Worm (Caenorhabditis elegans) whole organism, young adult: ENCODE data around the gene maa-1.
A peak's percentile ranks its signal among the peaks of the same experiment; 100 is the strongest.

Source experiments
- B0035.1 ChIP-seq: sonication (generic microtip); optimal IDR thresholded peaks from 2 replicates; lab custom pipeline; 2016; ENCODE audit warnings: missing genetic modification characterization, mild to moderate bottlenecking, missing compliant biosample characterization, missing genotype, missing genetic modification reagents
- C06A6.2 ChIP-seq: fragments of 200-800 bp; sonication (Bioruptor generic); conservative IDR thresholded peaks from 2 replicates; pipeline ENCODE4 v1.3.6; 2022; ENCODE audit warnings: missing genetic modification characterization, missing compliant biosample characterization
- F33H1.4 ChIP-seq: fragments of 200-800 bp; sonication (Bioruptor generic); IDR thresholded peaks from 2 replicates; pipeline ENCODE4 v1.3.6; 2022; ENCODE audit warnings: missing genetic modification reagents, missing genetic modification characterization, missing compliant biosample characterization
- F37B4.10 ChIP-seq: fragments of 200-800 bp; sonication (Bioruptor generic); IDR thresholded peaks from 2 replicates; pipeline ENCODE4 v1.3.6; 2022; ENCODE audit warnings: missing genetic modification characterization, missing compliant biosample characterization
- F49E8.2 ChIP-seq: sonication (generic microtip); optimal IDR thresholded peaks from 3 replicates; lab custom pipeline; 2017; ENCODE audit warnings: missing genetic modification characterization, mild to moderate bottlenecking, missing compliant biosample characterization, antibody characterized with exemption, moderate library complexity; ENCODE audit not compliant: insufficient read depth
- F52B5.7 ChIP-seq: sonication (generic microtip); optimal IDR thresholded peaks from 2 replicates; lab custom pipeline; 2016; ENCODE audit warnings: mild to moderate bottlenecking, missing genetic modification characterization, missing compliant biosample characterization
- F55B11.4 ChIP-seq: sonication (generic microtip); optimal IDR thresholded peaks from 2 replicates; lab custom pipeline; 2016; ENCODE audit warnings: missing compliant biosample characterization, missing genetic modification characterization, borderline replicate concordance; ENCODE audit not compliant: insufficient read depth
- F57C9.4 ChIP-seq: sonication (generic microtip); optimal IDR thresholded peaks from 2 replicates; lab custom pipeline; 2017; ENCODE audit warnings: mild to moderate bottlenecking, missing genetic modification characterization, missing compliant biosample characterization
- K11D2.4 ChIP-seq: fragments of 200-800 bp; sonication (Bioruptor generic); IDR thresholded peaks from 2 replicates; pipeline ENCODE4 v1.3.6; 2022; ENCODE audit warnings: missing genetic modification reagents, missing genetic modification characterization, missing compliant biosample characterization
- K12H6.12 ChIP-seq: fragments of 200-800 bp; sonication (Bioruptor generic); optimal IDR thresholded peaks from 2 replicates; lab custom pipeline; 2018; ENCODE audit warnings: mild to moderate bottlenecking, missing genetic modification characterization, missing compliant biosample characterization
- Y67H2A.10 ChIP-seq: fragments of 200-800 bp; sonication (Bioruptor generic); conservative IDR thresholded peaks from 2 replicates; pipeline ENCODE4 v1.3.6; 2022; ENCODE audit warnings: missing genetic modification reagents, missing genetic modification characterization, missing compliant biosample characterization
- Y95B8A.8 ChIP-seq: fragments of 200-800 bp; sonication (Bioruptor generic); IDR thresholded peaks from 2 replicates; pipeline ENCODE4 v1.3.6; 2022; ENCODE audit warnings: missing genetic modification reagents, missing genetic modification characterization, missing compliant biosample characterization
- attf-3 ChIP-seq: fragments of 200-800 bp; sonication (Bioruptor generic); conservative IDR thresholded peaks from 2 replicates; pipeline ENCODE4 v1.3.6; 2022; ENCODE audit warnings: missing genetic modification reagents, missing genetic modification characterization, missing compliant biosample characterization
- attf-5 ChIP-seq: fragments of 200-800 bp; sonication (Bioruptor generic); optimal IDR thresholded peaks from 2 replicates; lab custom pipeline; 2018; ENCODE audit warnings: mild to moderate bottlenecking, missing genetic modification characterization, missing compliant biosample characterization
- bed-1 ChIP-seq: fragments of 200-800 bp; sonication (Bioruptor generic); IDR thresholded peaks from 2 replicates; pipeline ENCODE4 v1.3.6; 2022; ENCODE audit warnings: missing genetic modification reagents, missing genetic modification characterization, missing compliant biosample characterization
- bed-2 ChIP-seq: fragments of 200-800 bp; sonication (Bioruptor generic); IDR thresholded peaks from 2 replicates; pipeline ENCODE4 v1.3.6; 2022; ENCODE audit warnings: missing genetic modification reagents, missing genetic modification characterization, missing compliant biosample characterization
- ceh-27 ChIP-seq: fragments of 200-800 bp; sonication (Bioruptor generic); optimal IDR thresholded peaks from 2 replicates; lab custom pipeline; 2018; ENCODE audit warnings: mild to moderate bottlenecking, missing genetic modification characterization, moderate library complexity, missing compliant biosample characterization
- die-1 ChIP-seq: sonication (generic microtip); optimal IDR thresholded peaks from 2 replicates; lab custom pipeline; 2016; ENCODE audit warnings: missing genotype, mild to moderate bottlenecking, missing genetic modification characterization, missing compliant biosample characterization
- dpl-1 ChIP-seq: fragments of 150-350 bp; optimal IDR thresholded peaks from 2 replicates; lab custom pipeline; 2014; ENCODE audit warnings: missing biosample characterization, missing genetic modification reagents, missing genetic modification characterization
- efl-1 ChIP-seq: fragments of 150-350 bp; optimal IDR thresholded peaks from 2 replicates; lab custom pipeline; 2014; ENCODE audit warnings: missing biosample characterization, missing genetic modification reagents, missing genetic modification characterization
- egl-18 ChIP-seq: fragments of 200-800 bp; sonication (Bioruptor generic); IDR thresholded peaks from 2 replicates; pipeline ENCODE4 v1.3.6; 2022; ENCODE audit warnings: missing genetic modification reagents, missing genetic modification characterization, missing compliant biosample characterization
- egl-44 ChIP-seq: fragments of 200-800 bp; sonication (Bioruptor generic); IDR thresholded peaks from 2 replicates; pipeline ENCODE4 v1.3.6; 2022; ENCODE audit warnings: missing genetic modification reagents, missing genetic modification characterization, missing compliant biosample characterization
- hsf-1 ChIP-seq: fragments of 200-800 bp; sonication (Bioruptor generic); IDR thresholded peaks from 2 replicates; pipeline ENCODE4 v1.3.6; 2022; ENCODE audit warnings: missing genetic modification reagents, missing genetic modification characterization, missing compliant biosample characterization
- let-526 ChIP-seq: fragments of 200-800 bp; sonication (Bioruptor generic); IDR thresholded peaks from 2 replicates; pipeline ENCODE4 v1.3.6; 2022; ENCODE audit warnings: missing genetic modification reagents, missing genetic modification characterization, missing compliant biosample characterization
- lin-35 ChIP-seq, 3 experiments: fragments of 150-350 bp in 2 of 3; sonication (generic microtip) in 1 of 3; optimal IDR thresholded peaks; 2 replicates each; lab custom pipeline; 2014 to 2018; ENCODE audit warnings: missing biosample characterization in 3 of 3, missing genetic modification characterization in 3 of 3, missing genetic modification reagents in 3 of 3
- lin-40 ChIP-seq: sonication (generic microtip); optimal IDR thresholded peaks from 2 replicates; lab custom pipeline; 2016; ENCODE audit warnings: missing genetic modification characterization, mild to moderate bottlenecking, missing compliant biosample characterization, missing genotype, missing genetic modification reagents
- lir-1 ChIP-seq: fragments of 200-800 bp; sonication (Bioruptor generic); conservative IDR thresholded peaks from 2 replicates; pipeline ENCODE4 v1.3.6; 2022; ENCODE audit warnings: missing genetic modification reagents, missing genetic modification characterization, missing compliant biosample characterization
- lsy-27 ChIP-seq: sonication (generic microtip); optimal IDR thresholded peaks from 2 replicates; lab custom pipeline; 2017; ENCODE audit warnings: missing genetic modification characterization, mild to moderate bottlenecking, missing compliant biosample characterization, antibody characterized with exemption, missing genotype, borderline replicate concordance; ENCODE audit not compliant: insufficient read depth
- madf-10 ChIP-seq: sonication (generic microtip); optimal IDR thresholded peaks from 2 replicates; lab custom pipeline; 2016; ENCODE audit warnings: mild to moderate bottlenecking, missing genetic modification characterization, missing compliant biosample characterization
- madf-3 ChIP-seq: fragments of 200-800 bp; sonication (Bioruptor generic); IDR thresholded peaks from 2 replicates; pipeline ENCODE4 v1.3.6; 2022; ENCODE audit warnings: missing genetic modification reagents, missing genetic modification characterization, missing compliant biosample characterization
- mes-4 ChIP-seq: sonication (generic microtip); optimal IDR thresholded peaks from 2 replicates; lab custom pipeline; 2016; ENCODE audit warnings: missing genotype, missing genetic modification characterization, missing compliant biosample characterization
- nfya-2 ChIP-seq: fragments of 200-800 bp; sonication (Bioruptor generic); IDR thresholded peaks from 2 replicates; pipeline ENCODE4 v1.3.6; 2022; ENCODE audit warnings: missing genetic modification reagents, missing genetic modification characterization, missing compliant biosample characterization
- nhr-120 ChIP-seq: fragments of 200-800 bp; sonication (Bioruptor generic); IDR thresholded peaks from 2 replicates; pipeline ENCODE4 v1.3.6; 2022; ENCODE audit warnings: missing genetic modification characterization, missing compliant biosample characterization
- nhr-179 ChIP-seq: sonication (generic microtip); optimal IDR thresholded peaks from 2 replicates; lab custom pipeline; 2016; ENCODE audit warnings: mild to moderate bottlenecking, missing genetic modification characterization, missing compliant biosample characterization
- nhr-80 ChIP-seq: sonication (generic microtip); optimal IDR thresholded peaks from 2 replicates; lab custom pipeline; 2016; ENCODE audit warnings: missing genetic modification characterization, missing compliant biosample characterization
- nhr-90 ChIP-seq: sonication (generic microtip); optimal IDR thresholded peaks from 2 replicates; lab custom pipeline; 2016; ENCODE audit warnings: missing genotype, mild to moderate bottlenecking, missing genetic modification characterization, missing compliant biosample characterization
- pha-4 ChIP-seq: fragments of 150-350 bp; sonication (generic microtip); optimal IDR thresholded peaks from 2 replicates; lab custom pipeline; 2014; ENCODE audit warnings: missing biosample characterization, missing genetic modification reagents, missing genetic modification characterization
- rec-8 ChIP-seq, 2 experiments: sonication (generic microtip); optimal IDR thresholded peaks; 2 replicates each; lab custom pipeline; 2016; ENCODE audit warnings: mild to moderate bottlenecking in 2 of 2, missing genetic modification characterization in 2 of 2, missing genetic modification reagents in 2 of 2, missing genotype in 2 of 2, missing biosample characterization in 1 of 2, missing compliant biosample characterization in 1 of 2, moderate library complexity in 1 of 2
- sdz-38 ChIP-seq: sonication (generic microtip); optimal IDR thresholded peaks from 2 replicates; lab custom pipeline; 2016; ENCODE audit warnings: missing genotype, missing genetic modification characterization, missing compliant biosample characterization
- snpc-1.1 ChIP-seq: sonication (generic microtip); optimal IDR thresholded peaks from 2 replicates; lab custom pipeline; 2017; ENCODE audit warnings: missing genetic modification characterization, mild to moderate bottlenecking, missing compliant biosample characterization, antibody characterized with exemption, moderate library complexity, missing genotype, missing genetic modification reagents; ENCODE audit not compliant: insufficient read depth
- snpc-4 ChIP-seq, 5 experiments: fragments of 150-350 bp in 1 of 5; sonication (generic microtip) in 4 of 5; optimal IDR thresholded peaks; 2 replicates each; lab custom pipeline; 2014 to 2018; ENCODE audit warnings: missing genetic modification characterization in 5 of 5, missing biosample characterization in 3 of 5, antibody characterized with exemption in 2 of 5, mild to moderate bottlenecking in 2 of 5, missing compliant biosample characterization in 2 of 5, missing genotype in 2 of 5, moderate library complexity in 2 of 5, missing genetic modification reagents in 1 of 5
- sptf-2 ChIP-seq: fragments of 200-800 bp; sonication (Bioruptor generic); optimal IDR thresholded peaks from 2 replicates; lab custom pipeline; 2018; ENCODE audit warnings: mild to moderate bottlenecking, missing genetic modification characterization, missing compliant biosample characterization
- tbx-9 ChIP-seq: sonication (generic microtip); optimal IDR thresholded peaks from 2 replicates; lab custom pipeline; 2016; ENCODE audit warnings: borderline replicate concordance, missing genetic modification characterization, inconsistent platforms, missing compliant biosample characterization
- unc-62 ChIP-seq: fragments of 150-350 bp; optimal IDR thresholded peaks from 2 replicates; lab custom pipeline; 2014; ENCODE audit warnings: missing biosample characterization, missing genetic modification reagents, missing genetic modification characterization
- xnd-1 ChIP-seq: sonication (generic microtip); optimal IDR thresholded peaks from 2 replicates; lab custom pipeline; 2016; ENCODE audit warnings: missing genotype, missing genetic modification reagents, missing genetic modification characterization, missing compliant biosample characterization
- ztf-28 ChIP-seq: fragments of 200-800 bp; sonication (Bioruptor generic); IDR thresholded peaks from 2 replicates; pipeline ENCODE4 v1.3.6; 2022; ENCODE audit warnings: missing genetic modification reagents, missing genetic modification characterization, missing compliant biosample characterization
- ztf-6 ChIP-seq: fragments of 200-800 bp; sonication (Bioruptor generic); IDR thresholded peaks from 2 replicates; pipeline ENCODE4 v1.3.6; 2022; ENCODE audit warnings: missing genetic modification reagents, missing genetic modification characterization, missing compliant biosample characterization

The maa-1 gene

ce11 chrIII:11869231-11869912 is 47.0 kb upstream of the maa-1 start, which contains the start of gene taf-12:
TSS of gene taf-12 (minus strand) at chrIII:11869281.
- TF ChIP-seq nhr-179 (tag; lab: Kevin White, UChicago): no peak
- peak; percentile 100 for TF ChIP-seq xnd-1
- no peak for TF ChIP-seq attf-5
- TF ChIP-seq C06A6.2: no peak
- no peak for TF ChIP-seq K11D2.4 (GFP tag; lab: Robert Waterston, UW)
- TF ChIP-seq snpc-1.1 (tag; lab: Kevin White, UChicago): no peak
- TF ChIP-seq lin-40 (tag; lab: Kevin White, UChicago): no peak
- TF ChIP-seq ztf-28 (GFP tag; lab: Robert Waterston, UW): no peak
- no peak for TF ChIP-seq snpc-4 (GFP tag; optimal IDR thresholded peaks at IDR 0.05; lab: Kevin White, UChicago)
- peak in 2 of 4 experiments; percentile 17 to 36 for TF ChIP-seq snpc-4 (tag; optimal IDR thresholded peaks at IDR 0.05; lab: Kevin White, UChicago)
- no peak for TF ChIP-seq madf-10 (tag; lab: Kevin White, UChicago)
- no peak for TF ChIP-seq B0035.1 (tag; lab: Kevin White, UChicago)
- no peak for TF ChIP-seq bed-1 (GFP tag; lab: Robert Waterston, UW)
- TF ChIP-seq tbx-9 (tag; lab: Kevin White, UChicago): no peak
- no peak for TF ChIP-seq Y67H2A.10 (GFP tag; lab: Robert Waterston, UW)
- TF ChIP-seq pha-4 (tag; lab: Kevin White, UChicago): no peak
- no peak for TF ChIP-seq F55B11.4 (tag; lab: Kevin White, UChicago)
- TF ChIP-seq egl-18 (GFP tag; lab: Robert Waterston, UW): no peak
- TF ChIP-seq Y95B8A.8 (GFP tag; lab: Robert Waterston, UW): no peak
- no peak for TF ChIP-seq F57C9.4 (tag; lab: Kevin White, UChicago)
- TF ChIP-seq K12H6.12: no peak
- TF ChIP-seq nhr-80 (tag; lab: Kevin White, UChicago): no peak
- no peak for TF ChIP-seq madf-3 (GFP tag; lab: Robert Waterston, UW)
- no peak for TF ChIP-seq egl-44 (GFP tag; lab: Robert Waterston, UW)
- no peak for TF ChIP-seq nhr-90 (tag; lab: Kevin White, UChicago)
- TF ChIP-seq F33H1.4 (GFP tag; lab: Robert Waterston, UW): peak; percentile 95
- TF ChIP-seq nfya-2 (GFP tag; lab: Robert Waterston, UW): 0 out of 2 replicates have a peak, but pooled peaks have one; percentile 16
- no peak for TF ChIP-seq F52B5.7 (tag; lab: Kevin White, UChicago)
- TF ChIP-seq die-1 (tag; lab: Kevin White, UChicago): no peak
- TF ChIP-seq ztf-6 (GFP tag; lab: Robert Waterston, UW): no peak
- TF ChIP-seq efl-1: peak; percentile 36
- no peak for TF ChIP-seq lsy-27 (tag; lab: Kevin White, UChicago)
- TF ChIP-seq hsf-1 (GFP tag; lab: Robert Waterston, UW): no peak
- TF ChIP-seq lir-1: no peak
- no peak for TF ChIP-seq sptf-2 (GFP tag; lab: Kevin White, UChicago)
- no peak for TF ChIP-seq attf-3 (GFP tag; lab: Robert Waterston, UW)
- TF ChIP-seq F49E8.2: no peak
- no peak for TF ChIP-seq let-526 (GFP tag; lab: Robert Waterston, UW)
- TF ChIP-seq dpl-1 (GFP tag; lab: Kevin White, UChicago): peak; percentile 13
- TF ChIP-seq rec-8 (tag; optimal IDR thresholded peaks at IDR 0.05; lab: Kevin White, UChicago): no peak
- no peak for TF ChIP-seq nhr-120
- TF ChIP-seq lin-35 (GFP tag; optimal IDR thresholded peaks at IDR 0.05; lab: Kevin White, UChicago): peak in 1 of 3 experiments; percentile 14
- no peak for TF ChIP-seq bed-2
- TF ChIP-seq ceh-27 (GFP tag; lab: Kevin White, UChicago): no peak
- no peak for TF ChIP-seq mes-4
- TF ChIP-seq F37B4.10 (GFP tag; lab: Robert Waterston, UW): no peak
- no peak for TF ChIP-seq unc-62 (GFP tag; lab: Kevin White, UChicago)
- TF ChIP-seq sdz-38 (tag; lab: Kevin White, UChicago): no peak
